Worm (Caenorhabditis elegans): Measurements from ENCODE around the gene B0001.2.

Gene B0001.2

ce11 chrIV:12124314-12125084 lies 26.3 kb downstream of the B0001.2 start, which contains the start of gene dhhc-6:
Gene dhhc-6 (plus strand): TSS chrIV:12124952.
- peak; percentile 19; the same call in 1 of the 2 replicates for TF ChIP-seq madf-6 (GFP tag; IDR thresholded peaks at IDR 0.05)
- TF ChIP-seq ceh-58 (GFP tag; IDR thresholded peaks at IDR 0.05): no peak
- peak; percentile 84 for TF ChIP-seq madf-3 (GFP tag; IDR thresholded peaks at IDR 0.05)
- no peak for TF ChIP-seq madf-10 (tag; optimal IDR thresholded peaks at IDR 0.05)
- no peak for TF ChIP-seq D2030.7 (GFP tag; IDR thresholded peaks at IDR 0.05)
- no peak for TF ChIP-seq lag-1 (GFP tag; IDR thresholded peaks at IDR 0.05)
- no peak for TF ChIP-seq let-526 (GFP tag; IDR thresholded peaks at IDR 0.05)
- TF ChIP-seq Y53F4B.3 (GFP tag; IDR thresholded peaks at IDR 0.05): no peak
- TF ChIP-seq Y95B8A.8 (GFP tag; IDR thresholded peaks at IDR 0.05): peak; percentile 58; the same call in 1 of the 2 replicates
- TF ChIP-seq lin-40 (tag; optimal IDR thresholded peaks at IDR 0.05): no peak
- 0 out of 2 replicates have a peak, but pooled peaks have one; percentile 27 for TF ChIP-seq ekl-4 (GFP tag; IDR thresholded peaks at IDR 0.05)
- no peak for TF ChIP-seq ama-1 (optimal IDR thresholded peaks at IDR 0.05)
- peak in 1 of 2 experiments; percentile 40 for TF ChIP-seq ama-1 (GFP tag; optimal IDR thresholded peaks at IDR 0.05)
- TF ChIP-seq Y67H2A.10 (GFP tag; conservative IDR thresholded peaks at IDR 0.05): no peak
- no peak for TF ChIP-seq F57C9.4 (tag; optimal IDR thresholded peaks at IDR 0.05)
- no peak for TF ChIP-seq unc-62 (GFP tag; optimal IDR thresholded peaks at IDR 0.05)
- no peak for TF ChIP-seq snpc-3.4 (tag; optimal IDR thresholded peaks at IDR 0.05)
- TF ChIP-seq tbx-9 (tag; optimal IDR thresholded peaks at IDR 0.05; ENCODE audit: borderline replicate concordance): no peak
- TF ChIP-seq zfh-2 (GFP tag; conservative IDR thresholded peaks at IDR 0.05): peak; percentile 70
- 0 out of 2 replicates have a peak, but pooled peaks have one; percentile 43 for TF ChIP-seq attf-6 (GFP tag; IDR thresholded peaks at IDR 0.05)
- TF ChIP-seq cebp-1 (GFP tag; IDR thresholded peaks at IDR 0.05): no peak
- peak; percentile 6 for TF ChIP-seq cebp-1 (tag; optimal IDR thresholded peaks at IDR 0.05)
- peak; percentile 56; the same call in 1 of the 2 replicates for TF ChIP-seq egrh-3 (GFP tag; IDR thresholded peaks at IDR 0.05)
- TF ChIP-seq rpc-1 (optimal IDR thresholded peaks at IDR 0.05): no peak
- TF ChIP-seq rpc-1 (tag; optimal IDR thresholded peaks at IDR 0.05): no peak
- no peak for TF ChIP-seq ztf-18 (tag; optimal IDR thresholded peaks at IDR 0.05)
- TF ChIP-seq Y53G8AR.9 (GFP tag; conservative IDR thresholded peaks at IDR 0.05): 0 out of 2 replicates have a peak, but pooled peaks have one; percentile 18
- no peak for TF ChIP-seq bed-2 (GFP tag; IDR thresholded peaks at IDR 0.05)
- no peak for TF ChIP-seq ztf-26 (tag; optimal IDR thresholded peaks at IDR 0.05)
- no peak for TF ChIP-seq aptf-3 (GFP tag; IDR thresholded peaks at IDR 0.05)
- no peak for TF ChIP-seq snpc-1.3 (tag; optimal IDR thresholded peaks at IDR 0.05; ENCODE audit: insufficient read depth)
- TF ChIP-seq sea-2 (GFP tag; IDR thresholded peaks at IDR 0.05): no peak
- peak; percentile 40 for TF ChIP-seq hrde-1 (tag; optimal IDR thresholded peaks at IDR 0.05; ENCODE audit: borderline replicate concordance)
- TF ChIP-seq gei-17 (GFP tag; optimal IDR thresholded peaks at IDR 0.05): no peak
- peak; percentile 5 for TF ChIP-seq athp-1 (tag; optimal IDR thresholded peaks at IDR 0.05)
- TF ChIP-seq egl-44 (GFP tag; IDR thresholded peaks at IDR 0.05): no peak
- no peak for TF ChIP-seq cebp-2 (GFP tag; IDR thresholded peaks at IDR 0.05)
- TF ChIP-seq repo-1 (tag; optimal IDR thresholded peaks at IDR 0.05): no peak
- TF ChIP-seq hsf-1 (GFP tag; IDR thresholded peaks at IDR 0.05): 0 out of 2 replicates have a peak, but pooled peaks have one; percentile 30
- no peak for TF ChIP-seq tlf-1 (GFP tag; optimal IDR thresholded peaks at IDR 0.05)
- no peak for TF ChIP-seq sdz-38 (tag; optimal IDR thresholded peaks at IDR 0.05)
- no peak for TF ChIP-seq snpc-4 (GFP tag; optimal IDR thresholded peaks at IDR 0.05)
- TF ChIP-seq snpc-4 (tag; optimal IDR thresholded peaks at IDR 0.05): peak in 1 of 4 experiments; percentile 19
- no peak for TF ChIP-seq T26A5.8 (tag; optimal IDR thresholded peaks at IDR 0.05)

Data from whole organism, young adult.